Fruit fly (Drosophila melanogaster): Measurements from ENCODE around the gene CtsK1.

Gene CtsK1

dm6 chr3L:13996992-13997391, 3.0 kb downstream of the CtsK1 start, which contains the start of gene CG17361 (continued):
- TF ChIP-seq jing (GFP tag; optimal IDR thresholded peaks at IDR 0.05) (no peak), CG11085 (GFP tag; IDR thresholded peaks at IDR 0.05) (no peak), CG11504 (tag; optimal IDR thresholded peaks at IDR 0.05) (peak; percentile 26), Jarid2 (GFP tag; optimal IDR thresholded peaks at IDR 0.05) (no peak), D19A (tag; optimal IDR thresholded peaks at IDR 0.05) (peak; percentile 19), pros (GFP tag; optimal IDR thresholded peaks at IDR 0.05) (no peak), CG7928 (GFP tag; optimal IDR thresholded peaks at IDR 0.05) (peak; percentile 81), en (GFP tag; optimal IDR thresholded peaks at IDR 0.05) (no peak), CG6654 (GFP tag; optimal IDR thresholded peaks at IDR 0.05) (peak; percentile 62), MESR4 (GFP tag; optimal IDR thresholded peaks at IDR 0.05) (peak; percentile 8), vnd (GFP tag; IDR thresholded peaks at IDR 0.05; ENCODE audit: partially characterized antibody) (no peak), HLHmδ (GFP tag; optimal IDR thresholded peaks at IDR 0.05) (no peak), CG18262 (tag; optimal IDR thresholded peaks at IDR 0.05) (peak; percentile 18), E2f2 (GFP tag; IDR thresholded peaks at IDR 0.05) (peak; percentile 64), MBD-R2 (GFP tag; IDR thresholded peaks at IDR 0.05) (peak; percentile 77), CG2678 (tag; optimal IDR thresholded peaks at IDR 0.05) (peak; percentile 26), grau (tag; optimal IDR thresholded peaks at IDR 0.05) (peak; percentile 36), Dp (GFP tag; optimal IDR thresholded peaks at IDR 0.05) (peak; percentile 23), CG12769 (tag; optimal IDR thresholded peaks at IDR 0.05) (no peak), Ets97D (GFP tag; optimal IDR thresholded peaks at IDR 0.05) (no peak), CG9932 (GFP tag; IDR thresholded peaks at IDR 0.05) (peak; percentile 16; the same call in 1 of the 2 replicates), CG34422 (GFP tag; IDR thresholded peaks at IDR 0.05) (peak; percentile 12; the same call in 1 of the 3 replicates), slbo (GFP tag; IDR thresholded peaks at IDR 0.05) (peak; percentile 28; the same call in 1 of the 2 replicates), HHEX (GFP tag; optimal IDR thresholded peaks at IDR 0.05) (no peak), Ptx1 (GFP tag; IDR thresholded peaks at IDR 0.05) (peak; percentile 27; the same call in 1 of the 2 replicates), CG12391 (tag; optimal IDR thresholded peaks at IDR 0.05) (peak; percentile 26), CG15601 (tag; optimal IDR thresholded peaks at IDR 0.05) (no peak), CG9797 (GFP tag; optimal IDR thresholded peaks at IDR 0.05) (peak; percentile 44), pzg (GFP tag; optimal IDR thresholded peaks at IDR 0.05) (peak; percentile 38)

dm6 chr3L:13999204-13999603, 5.2 kb downstream of the CtsK1 start, which contains the start of gene CG17359:
Gene CG17359 (minus strand): TSS chr3L:13999251.
- TF ChIP-seq tin (GFP tag; optimal IDR thresholded peaks at IDR 0.05): no peak
- TF ChIP-seq Dp (GFP tag; optimal IDR thresholded peaks at IDR 0.05): peak; percentile 39
- TF ChIP-seq crp (GFP tag; optimal IDR thresholded peaks at IDR 0.05): peak in 1 of 2 experiments; percentile 73
- no peak for TF ChIP-seq croc (GFP tag; conservative IDR thresholded peaks at IDR 0.05)
- no peak for TF ChIP-seq CG16779 (GFP tag; IDR thresholded peaks at IDR 0.05)
- TF ChIP-seq gfzf (GFP tag; optimal IDR thresholded peaks at IDR 0.05): peak; percentile 18
- peak; percentile 78 for TF ChIP-seq CG2116 (GFP tag; optimal IDR thresholded peaks at IDR 0.05)
- peak; percentile 63; the same call in 1 of the 2 replicates for TF ChIP-seq E2f2 (GFP tag; IDR thresholded peaks at IDR 0.05)
- no peak for TF ChIP-seq bsh (GFP tag; optimal IDR thresholded peaks at IDR 0.05)
- peak; percentile 5 for TF ChIP-seq BEAF-32 (GFP tag; optimal IDR thresholded peaks at IDR 0.05)
- TF ChIP-seq sens (GFP tag): peak; percentile 59
- no peak for TF ChIP-seq CG10543 (GFP tag; optimal IDR thresholded peaks at IDR 0.05)
- peak; percentile 14 for TF ChIP-seq stwl (tag; optimal IDR thresholded peaks at IDR 0.05)

Data from whole organism, embryonic.